Fruit fly (Drosophila melanogaster): Measurements from ENCODE around the gene CG16798.

The CG16798 gene

DNA sequence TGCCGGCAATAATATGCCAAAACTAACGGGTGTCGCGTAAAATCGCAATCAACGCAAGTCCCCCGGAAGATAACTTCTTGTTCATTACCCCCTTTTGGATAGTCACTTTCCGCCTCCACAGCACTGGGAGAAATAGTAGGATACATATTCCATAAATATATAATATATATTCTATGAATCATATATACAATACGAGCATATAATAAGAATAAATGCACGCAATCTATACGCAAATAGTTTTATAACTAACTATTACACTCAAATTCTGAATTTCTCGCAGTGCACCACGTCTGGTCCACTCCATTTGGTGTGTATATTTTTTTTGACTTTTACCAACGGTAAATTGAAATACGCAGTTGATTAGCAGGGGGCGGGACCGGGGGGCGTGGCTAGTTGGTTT, 12.0 kb downstream of the CG16798 start (continued):
- no peak for TF ChIP-seq CG6792 (GFP tag; optimal IDR thresholded peaks at IDR 0.05)
- TF ChIP-seq Ets21C (GFP tag; optimal IDR thresholded peaks at IDR 0.05), result no peak
- peak; percentile 50; the same call in 2 of the 3 replicates for TF ChIP-seq CG8119 (GFP tag; IDR thresholded peaks at IDR 0.05)
- TF ChIP-seq CG7368 (GFP tag; optimal IDR thresholded peaks at IDR 0.05), result no peak
- TF ChIP-seq OdsH (GFP tag; optimal IDR thresholded peaks at IDR 0.05), result peak; percentile 35
- TF ChIP-seq esn (GFP tag; optimal IDR thresholded peaks at IDR 0.05), result no peak
- TF ChIP-seq Smox (GFP tag; optimal IDR thresholded peaks at IDR 0.05), result no peak
- no peak for TF ChIP-seq svp (GFP tag)
- no peak for TF ChIP-seq ss (GFP tag; optimal IDR thresholded peaks at IDR 0.05)
- TF ChIP-seq fkh (GFP tag; optimal IDR thresholded peaks at IDR 0.05), result no peak
- TF ChIP-seq lz (GFP tag; optimal IDR thresholded peaks at IDR 0.05), result no peak
- no peak for TF ChIP-seq CG34406 (GFP tag; optimal IDR thresholded peaks at IDR 0.05)
- no peak for TF ChIP-seq CG10669 (GFP tag; optimal IDR thresholded peaks at IDR 0.05)
- TF ChIP-seq fd85E (GFP tag; optimal IDR thresholded peaks at IDR 0.05), result no peak
- TF ChIP-seq CG9139 (GFP tag; optimal IDR thresholded peaks at IDR 0.05), result no peak
- TF ChIP-seq CG3919 (GFP tag; optimal IDR thresholded peaks at IDR 0.05), result peak; percentile 33
- peak; percentile 42 for TF ChIP-seq achi (GFP tag; optimal IDR thresholded peaks at IDR 0.05)
- TF ChIP-seq CG3032 (tag; optimal IDR thresholded peaks at IDR 0.05), result no peak
- no peak for TF ChIP-seq Ets96B (tag; optimal IDR thresholded peaks at IDR 0.05)
- TF ChIP-seq Eip75B (GFP tag; optimal IDR thresholded peaks at IDR 0.05), result no peak
- TF ChIP-seq dsx (GFP tag; optimal IDR thresholded peaks at IDR 0.05; ENCODE audit: poor library complexity, severe bottlenecking), result no peak
- TF ChIP-seq eg (GFP tag; IDR thresholded peaks at IDR 0.05), result peak; percentile 57; the same call in 2 of the 3 replicates
- peak; percentile 55 for TF ChIP-seq CG6276 (GFP tag; optimal IDR thresholded peaks at IDR 0.05)
- TF ChIP-seq CG11294 (GFP tag; IDR thresholded peaks at IDR 0.05), result no peak
- peak; percentile 35 for TF ChIP-seq Hr4 (GFP tag; optimal IDR thresholded peaks at IDR 0.05)

DNA sequence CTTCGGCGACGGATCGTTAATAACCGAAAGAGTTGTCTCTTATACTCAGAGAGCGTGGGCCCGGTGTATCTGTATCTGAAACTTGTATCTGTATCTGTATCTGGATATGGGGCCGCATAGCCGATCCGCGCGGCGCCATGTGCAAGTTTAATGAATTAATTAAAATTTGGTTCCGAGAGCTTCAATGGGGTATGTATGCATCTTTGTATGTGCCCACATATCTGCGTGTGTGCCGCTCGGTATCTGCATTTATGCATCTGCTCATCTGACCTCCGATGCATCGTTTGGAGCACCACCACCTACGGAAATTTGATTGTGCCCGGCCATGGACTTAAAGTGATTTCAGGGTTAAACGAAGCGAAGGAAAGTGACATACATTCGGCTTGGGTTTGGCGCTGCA, 29.4 kb downstream of the CG16798 start:
- no peak for TF ChIP-seq CG6792 (GFP tag; optimal IDR thresholded peaks at IDR 0.05)
- TF ChIP-seq Eip93F (GFP tag; optimal IDR thresholded peaks at IDR 0.05), result no peak
- TF ChIP-seq Blimp-1 (GFP tag; optimal IDR thresholded peaks at IDR 0.05), result no peak
- TF ChIP-seq svp (GFP tag), result peak; percentile 41
- TF ChIP-seq acj6 (GFP tag; optimal IDR thresholded peaks at IDR 0.05), result no peak
- no peak for TF ChIP-seq CG6854 (GFP tag; optimal IDR thresholded peaks at IDR 0.05)

DNA sequence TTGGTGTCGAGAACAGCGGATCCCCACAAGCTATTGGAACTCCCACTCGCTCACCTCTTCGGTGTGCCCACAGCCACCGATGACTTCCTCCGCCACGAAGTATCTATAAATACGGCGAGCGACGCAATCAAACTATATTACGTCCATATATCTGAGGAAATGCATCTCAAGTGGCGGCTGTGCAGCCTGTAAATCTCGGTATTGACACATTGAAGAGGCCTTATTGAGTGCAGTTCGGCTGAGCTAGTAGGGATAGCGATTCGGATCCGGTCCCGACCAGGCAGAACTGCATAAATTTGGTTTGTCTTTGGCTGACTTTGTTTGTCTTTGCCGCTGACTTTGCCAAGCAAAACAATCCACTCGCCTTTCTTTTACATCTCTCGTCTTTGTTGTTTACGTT, 30.0 kb downstream of the CG16798 start:
- TF ChIP-seq dsx (GFP tag; optimal IDR thresholded peaks at IDR 0.05; ENCODE audit: poor library complexity, severe bottlenecking), result no peak

DNA sequence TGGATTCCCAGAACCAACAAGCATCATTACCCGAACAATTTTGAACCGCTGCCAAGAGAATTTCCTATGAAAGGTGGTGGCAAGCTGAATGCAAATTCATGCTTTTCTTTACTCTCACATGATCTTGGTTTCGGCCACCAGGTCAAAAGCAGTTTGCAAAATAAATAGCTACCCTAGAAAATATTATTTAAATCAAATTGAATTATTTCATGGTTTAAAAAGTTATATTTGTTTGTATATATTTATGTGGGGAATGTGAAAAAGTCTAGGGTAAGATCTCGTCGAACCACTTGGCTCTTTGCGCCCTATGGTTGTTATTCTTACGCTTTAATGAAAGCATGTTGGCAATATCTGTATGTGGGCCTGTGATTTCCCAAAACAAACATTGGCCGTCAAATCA, 30.4 kb downstream of the CG16798 start:
- no peak for TF ChIP-seq Eip75B (GFP tag; optimal IDR thresholded peaks at IDR 0.05)
- TF ChIP-seq fd59A (GFP tag; optimal IDR thresholded peaks at IDR 0.05), result no peak
- TF ChIP-seq dac (GFP tag; optimal IDR thresholded peaks at IDR 0.05), result no peak
- no peak for TF ChIP-seq Smox (GFP tag; optimal IDR thresholded peaks at IDR 0.05)
- peak; percentile 4 for TF ChIP-seq achi (GFP tag; optimal IDR thresholded peaks at IDR 0.05)
- TF ChIP-seq CG15336 (GFP tag; IDR thresholded peaks at IDR 0.05), result peak; percentile 49; the same call in 1 of the 2 replicates
- TF ChIP-seq CG8119 (GFP tag; IDR thresholded peaks at IDR 0.05), result 0 out of 3 replicates have a peak, but pooled peaks have one; percentile 30
- peak; percentile 1 for TF ChIP-seq Lpt (GFP tag; optimal IDR thresholded peaks at IDR 0.05)
- TF ChIP-seq CG6163 (GFP tag; IDR thresholded peaks at IDR 0.05), result 0 out of 3 replicates have a peak, but pooled peaks have one; percentile 38
- TF ChIP-seq Sox14 (GFP tag; optimal IDR thresholded peaks at IDR 0.05), result no peak
- no peak for TF ChIP-seq fd85E (GFP tag; optimal IDR thresholded peaks at IDR 0.05)
- TF ChIP-seq CG1621 (tag; optimal IDR thresholded peaks at IDR 0.05), result no peak
- TF ChIP-seq CG6276 (GFP tag; optimal IDR thresholded peaks at IDR 0.05), result peak; percentile 18
- no peak for TF ChIP-seq svp (GFP tag)
- no peak for TF ChIP-seq CG16779 (tag; optimal IDR thresholded peaks at IDR 0.05)
- TF ChIP-seq eg (GFP tag; IDR thresholded peaks at IDR 0.05), result peak; percentile 63; the same call in 2 of the 3 replicates
- no peak for TF ChIP-seq CG3032 (tag; optimal IDR thresholded peaks at IDR 0.05)
- peak; percentile 31 for TF ChIP-seq Hr4 (GFP tag; optimal IDR thresholded peaks at IDR 0.05)
- peak; percentile 20 for TF ChIP-seq pdm3 (GFP tag; optimal IDR thresholded peaks at IDR 0.05)
- TF ChIP-seq dsx (GFP tag; optimal IDR thresholded peaks at IDR 0.05; ENCODE audit: poor library complexity, severe bottlenecking), result no peak

All from whole organism, prepupa.